Worm (Caenorhabditis elegans) whole organism, L1 larva: ENCODE results near the gene F38E9.6.

Source experiments
- efl-1 ChIP-seq, 4 experiments: fragments of 150-350 bp; optimal IDR thresholded peaks in 3 of 4; peaks in 1 of 4; 1 replicate in 1 of 4; 2 replicates in 3 of 4; lab custom pipeline; 2014; ENCODE audit warnings: missing biosample characterization in 2 of 4, missing genetic modification characterization in 2 of 4, missing genetic modification reagents in 2 of 4
- fos-1 ChIP-seq: fragments of 150-350 bp; optimal IDR thresholded peaks from 2 replicates; lab custom pipeline; 2014; ENCODE audit warnings: missing biosample characterization, missing genetic modification characterization
- unc-130 ChIP-seq: fragments of 150-350 bp; optimal IDR thresholded peaks from 2 replicates; lab custom pipeline; 2017; ENCODE audit warnings: missing biosample characterization, missing genetic modification characterization, inconsistent platforms

- TF ChIP-seq unc-130 (tag; lab: Kevin White, UChicago) (no peak), efl-1 (optimal IDR thresholded peaks at IDR 0.05; lab: Kevin White, UChicago) (no peak), efl-1 (GFP tag; optimal IDR thresholded peaks at IDR 0.05 in 1 of 2; lab: Kevin White, UChicago) (no peak), fos-1 (no peak)
Observed at ce11 chrX:16416790-16417330, 15.4 kb upstream of the F38E9.6 start, which contains the start of gene eat-17.
